Worm (Caenorhabditis elegans): Measurements from ENCODE around the gene ceh-57.

Gene ceh-57

DNA sequence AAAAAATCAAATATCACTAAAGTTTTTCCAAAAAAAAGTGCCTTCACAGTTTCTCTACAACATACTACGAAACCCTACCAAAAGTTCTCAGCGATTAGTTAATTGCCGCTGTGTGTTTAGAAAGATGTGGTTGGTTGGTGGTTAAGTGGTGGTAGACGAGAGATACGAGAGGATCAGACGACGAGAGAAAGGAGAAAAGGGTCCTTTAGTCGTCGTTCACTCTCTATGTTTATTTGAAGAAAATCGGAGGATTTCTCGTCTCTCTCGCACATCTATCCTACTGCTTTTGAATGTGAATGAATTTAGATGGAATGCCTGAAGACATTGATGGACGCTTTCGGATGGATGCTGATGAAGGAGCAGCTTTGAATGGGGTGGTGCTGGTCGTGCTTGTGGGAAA lies 3.7 kb upstream of the ceh-57 start:
- TF ChIP-seq unc-62 (GFP tag; optimal IDR thresholded peaks at IDR 0.05 in 1 of 2) (peak in 1 of 2 experiments; percentile 60), unc-62 (tag; optimal IDR thresholded peaks at IDR 0.05) (no peak), spr-1 (tag; optimal IDR thresholded peaks at IDR 0.05) (no peak)

DNA sequence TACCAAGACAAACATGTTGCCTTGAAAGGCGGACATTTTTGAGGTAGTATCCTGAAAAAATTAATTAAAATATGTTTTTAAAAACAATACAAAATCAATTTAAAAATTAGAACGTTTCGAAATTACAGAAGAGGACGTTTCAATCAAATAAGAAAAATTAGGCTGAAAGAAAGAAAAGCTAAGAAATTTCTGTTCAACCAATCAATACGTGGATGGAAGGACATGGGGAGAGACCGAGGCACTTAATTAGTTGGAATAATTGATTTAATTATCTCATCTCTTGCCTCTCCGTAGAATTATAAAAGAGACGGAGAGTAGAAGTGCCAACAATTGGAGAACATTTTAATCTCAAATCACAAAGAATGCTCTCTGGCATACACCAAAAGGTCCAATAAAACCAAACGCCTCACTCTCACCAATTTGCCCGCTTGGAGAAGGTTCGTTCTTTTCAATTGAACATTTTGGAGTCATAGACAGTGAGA lies 2.5 kb upstream of the ceh-57 start, which contains the start of gene ceh-58:
Gene ceh-58 (minus strand): TSS at position 51 of the 482 bp plus-strand sequence.
- TF ChIP-seq duxl-1 (tag; optimal IDR thresholded peaks at IDR 0.05; ENCODE audit: poor library complexity), result no peak
- no peak for TF ChIP-seq saeg-2 (GFP tag; IDR thresholded peaks at IDR 0.05)
- TF ChIP-seq lin-39 (tag; optimal IDR thresholded peaks at IDR 0.05), result no peak
- no peak for TF ChIP-seq tra-1 (GFP tag; IDR thresholded peaks at IDR 0.05)
- TF ChIP-seq snpc-1.2 (GFP tag; IDR thresholded peaks at IDR 0.05), result no peak
- no peak for TF ChIP-seq ZK546.5 (tag; optimal IDR thresholded peaks at IDR 0.05)
- no peak for TF ChIP-seq ztf-7 (tag; optimal IDR thresholded peaks at IDR 0.05)
- TF ChIP-seq ztf-11 (tag; optimal IDR thresholded peaks at IDR 0.05), result no peak
- TF ChIP-seq php-3 (GFP tag; IDR thresholded peaks at IDR 0.05), result no peak
- TF ChIP-seq daf-8 (GFP tag; IDR thresholded peaks at IDR 0.05), result no peak
- no peak for TF ChIP-seq hlh-30 (tag; optimal IDR thresholded peaks at IDR 0.05; ENCODE audit: insufficient read depth)
- no peak for TF ChIP-seq egl-27 (tag; optimal IDR thresholded peaks at IDR 0.05)
- no peak for TF ChIP-seq mdt-29 (GFP tag; IDR thresholded peaks at IDR 0.05)
- no peak for TF ChIP-seq attf-4 (tag; optimal IDR thresholded peaks at IDR 0.05)

DNA sequence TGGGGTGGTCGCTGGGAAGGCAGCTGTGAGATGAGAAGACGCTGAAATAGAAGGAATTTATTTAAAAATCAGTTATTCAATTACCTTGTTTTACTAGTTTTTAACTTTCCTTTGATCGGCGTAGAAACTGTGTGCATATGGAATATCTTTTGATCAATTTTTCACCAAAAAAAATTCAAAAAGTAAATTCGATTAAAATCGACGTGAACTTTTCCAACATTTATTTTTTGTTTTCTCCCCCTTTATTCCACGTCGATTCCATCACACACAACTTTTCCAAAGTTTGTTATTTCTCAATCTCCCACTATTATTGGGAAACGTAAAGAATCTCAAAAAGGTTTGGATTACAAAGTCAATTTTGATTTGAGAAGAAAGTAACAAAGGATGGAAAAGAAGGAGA lies 6.6 kb downstream of the ceh-57 start, which contains the start of gene C07E3.4:
Gene C07E3.4 (plus strand): TSS at position 301 of the 400 bp plus-strand sequence.
- TF ChIP-seq aha-1 (tag) (peak; percentile 27), unc-62 (GFP tag; optimal IDR thresholded peaks at IDR 0.05 in 1 of 2) (peak in 1 of 2 experiments; percentile 35), unc-62 (tag; optimal IDR thresholded peaks at IDR 0.05) (no peak), sdz-12 (GFP tag; optimal IDR thresholded peaks at IDR 0.05) (no peak), fos-1 (tag; optimal IDR thresholded peaks at IDR 0.05) (no peak)

DNA sequence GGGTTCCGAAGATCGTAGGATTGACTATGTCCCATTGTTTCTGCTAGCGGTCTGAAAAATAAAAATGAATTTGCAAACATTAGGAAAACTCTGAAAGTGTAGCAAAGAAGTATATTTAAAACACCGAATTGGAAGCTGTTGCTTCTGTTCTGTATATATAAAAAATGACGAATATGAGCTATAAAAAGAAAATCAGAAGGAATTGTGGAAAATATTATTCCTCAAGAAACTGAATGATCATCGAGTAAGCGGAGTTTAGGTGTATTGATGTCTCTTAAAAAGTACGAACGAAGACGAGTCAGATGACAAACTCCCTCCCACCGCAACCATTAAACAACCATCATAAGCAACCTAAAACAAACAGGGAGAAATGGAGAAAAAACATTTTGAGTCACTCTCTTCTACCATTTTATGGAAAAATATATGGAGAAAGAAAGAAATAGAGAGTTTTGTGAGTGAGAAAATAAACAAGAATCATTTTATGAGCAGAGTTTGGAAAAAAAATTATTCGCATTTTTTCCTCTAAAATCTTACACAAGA lies 9.6 kb downstream of the ceh-57 start, which contains the start of gene C07E3.3:
Gene C07E3.3 (minus strand): TSS at position 51 of the 540 bp plus-strand sequence.
- TF ChIP-seq hlh-11 (tag; optimal IDR thresholded peaks at IDR 0.05), result no peak
- TF ChIP-seq ceh-44 (GFP tag; IDR thresholded peaks at IDR 0.05), result no peak
- TF ChIP-seq zip-11 (GFP tag; IDR thresholded peaks at IDR 0.05), result no peak
- no peak for TF ChIP-seq Y105C5A.15 (GFP tag; IDR thresholded peaks at IDR 0.05)
- no peak for TF ChIP-seq spr-1 (tag; optimal IDR thresholded peaks at IDR 0.05)
- TF ChIP-seq ZK337.2 (GFP tag; IDR thresholded peaks at IDR 0.05), result no peak
- TF ChIP-seq fkh-10 (GFP tag; optimal IDR thresholded peaks at IDR 0.05), result no peak
- no peak for TF ChIP-seq sdz-12 (GFP tag; optimal IDR thresholded peaks at IDR 0.05)
- peak in 1 of 2 experiments; percentile 20 for TF ChIP-seq unc-62 (GFP tag; optimal IDR thresholded peaks at IDR 0.05 in 1 of 2)
- TF ChIP-seq unc-62 (tag; optimal IDR thresholded peaks at IDR 0.05), result no peak
- no peak for TF ChIP-seq daf-16 (GFP tag; optimal IDR thresholded peaks at IDR 0.05)
- peak; percentile 54 for TF ChIP-seq daf-16 (tag; optimal IDR thresholded peaks at IDR 0.05)
- TF ChIP-seq ceh-62 (tag; optimal IDR thresholded peaks at IDR 0.05), result no peak
- no peak for TF ChIP-seq unc-39 (tag; optimal IDR thresholded peaks at IDR 0.05)
- no peak for TF ChIP-seq daf-19 (GFP tag; conservative IDR thresholded peaks at IDR 0.05)
- no peak for TF ChIP-seq dve-1 (tag; optimal IDR thresholded peaks at IDR 0.05; ENCODE audit: insufficient read depth)

DNA sequence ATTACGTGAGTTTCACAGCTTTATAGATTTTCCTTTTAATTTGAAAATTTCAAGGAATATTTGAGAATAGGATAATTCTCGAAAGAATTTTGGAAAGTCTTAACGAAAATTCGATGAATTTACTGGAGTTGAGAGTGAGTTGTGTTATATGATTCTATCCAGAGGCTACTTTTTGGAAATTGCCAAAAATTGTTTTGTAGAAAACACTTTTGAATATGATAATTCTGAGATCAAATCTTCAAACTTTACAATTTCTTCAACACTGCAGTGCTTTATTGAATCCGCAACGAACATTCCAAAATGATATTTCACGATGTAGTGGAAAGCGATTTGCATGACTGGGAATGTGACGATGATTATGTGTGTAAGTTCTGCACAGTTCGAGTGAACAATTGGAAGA lies 15.1 kb downstream of the ceh-57 start, which contains the start of gene C07E3.8:
Gene C07E3.8 (plus strand): TSS at position 301 of the 400 bp plus-strand sequence.
- TF ChIP-seq zag-1 (tag; optimal IDR thresholded peaks at IDR 0.05) (no peak), fos-1 (tag; optimal IDR thresholded peaks at IDR 0.05) (no peak)
